Worm (Caenorhabditis elegans) whole organism, mixed stage, embryonic: Measurements from ENCODE around the gene sma-5.

Source experiments
- M03D4.4 ChIP-seq: sonication (generic microtip); optimal IDR thresholded peaks from 2 replicates; lab custom pipeline; 2017; ENCODE audit warnings: mild to moderate bottlenecking, missing genetic modification characterization, missing compliant biosample characterization
- bed-3 ChIP-seq: fragments of 200-800 bp; sonication (Bioruptor generic); optimal IDR thresholded peaks from 3 replicates; lab custom pipeline; 2018; ENCODE audit warnings: mild to moderate bottlenecking, missing genetic modification characterization, moderate library complexity, missing compliant biosample characterization
- blmp-1 ChIP-seq: fragments of 150-350 bp; optimal IDR thresholded peaks from 2 replicates; lab custom pipeline; 2014; ENCODE audit warnings: missing biosample characterization, missing genetic modification characterization
- ceh-39 ChIP-seq: fragments of 150-350 bp; optimal IDR thresholded peaks from 2 replicates; lab custom pipeline; 2014; ENCODE audit warnings: missing biosample characterization, missing genetic modification characterization
- ceh-43 ChIP-seq: fragments of 200-800 bp; sonication (Bioruptor generic); optimal IDR thresholded peaks from 2 replicates; lab custom pipeline; 2018; ENCODE audit warnings: mild to moderate bottlenecking, missing genetic modification characterization, moderate library complexity, missing compliant biosample characterization
- ceh-83 ChIP-seq: fragments of 200-800 bp; sonication (Bioruptor generic); optimal IDR thresholded peaks from 2 replicates; lab custom pipeline; 2018; ENCODE audit warnings: mild to moderate bottlenecking, missing genetic modification characterization, missing compliant biosample characterization
- ces-1 ChIP-seq: fragments of 150-350 bp; optimal IDR thresholded peaks from 2 replicates; lab custom pipeline; 2014; ENCODE audit warnings: missing biosample characterization, missing genetic modification reagents, missing genetic modification characterization
- cnd-1 ChIP-seq: fragments of 200-800 bp; sonication (Bioruptor generic); optimal IDR thresholded peaks from 2 replicates; lab custom pipeline; 2018; ENCODE audit warnings: mild to moderate bottlenecking, missing genetic modification characterization, missing compliant biosample characterization
- drap-1 ChIP-seq: fragments of 200-800 bp; sonication (Bioruptor generic); optimal IDR thresholded peaks from 3 replicates; lab custom pipeline; 2018; ENCODE audit warnings: mild to moderate bottlenecking, missing genetic modification characterization, missing compliant biosample characterization
- elt-1 ChIP-seq: sonication (generic microtip); optimal IDR thresholded peaks from 2 replicates; lab custom pipeline; 2017; ENCODE audit warnings: missing genetic modification characterization, mild to moderate bottlenecking, missing compliant biosample characterization, antibody characterized with exemption, moderate library complexity, borderline replicate concordance; ENCODE audit not compliant: insufficient read depth
- elt-3 ChIP-seq: fragments of 150-350 bp; optimal IDR thresholded peaks from 2 replicates; lab custom pipeline; 2014; ENCODE audit warnings: missing biosample characterization, missing genetic modification characterization
- flh-1 ChIP-seq: fragments of 200-800 bp; sonication (Bioruptor generic); optimal IDR thresholded peaks from 2 replicates; lab custom pipeline; 2018; ENCODE audit warnings: mild to moderate bottlenecking, missing genetic modification characterization, moderate library complexity, missing compliant biosample characterization
- ham-2 ChIP-seq: fragments of 200-800 bp; sonication (Bioruptor generic); optimal IDR thresholded peaks from 2 replicates; lab custom pipeline; 2018; ENCODE audit warnings: mild to moderate bottlenecking, missing genetic modification characterization, missing compliant biosample characterization
- hlh-1 ChIP-seq: fragments of 150-350 bp; optimal IDR thresholded peaks from 2 replicates; lab custom pipeline; 2014; ENCODE audit warnings: missing biosample characterization, missing genetic modification reagents, missing genetic modification characterization
- lin-13 ChIP-seq: fragments of 150-350 bp; optimal IDR thresholded peaks from 2 replicates; lab custom pipeline; 2014; ENCODE audit warnings: missing biosample characterization, missing genetic modification characterization
- lin-32 ChIP-seq: fragments of 200-800 bp; sonication (Bioruptor generic); optimal IDR thresholded peaks from 2 replicates; lab custom pipeline; 2018; ENCODE audit warnings: mild to moderate bottlenecking, missing genetic modification characterization, missing compliant biosample characterization
- lsy-2 ChIP-seq: fragments of 150-350 bp; optimal IDR thresholded peaks from 2 replicates; lab custom pipeline; 2014; ENCODE audit warnings: missing biosample characterization, missing genetic modification characterization
- mab-5 ChIP-seq: fragments of 150-350 bp; optimal IDR thresholded peaks from 2 replicates; lab custom pipeline; 2014; ENCODE audit warnings: missing biosample characterization, missing genetic modification characterization
- mep-1 ChIP-seq: fragments of 150-350 bp; optimal IDR thresholded peaks from 2 replicates; lab custom pipeline; 2017; ENCODE audit warnings: missing biosample characterization, missing genetic modification reagents, missing genetic modification characterization, inconsistent platforms
- mls-2 ChIP-seq: sonication (generic microtip); optimal IDR thresholded peaks from 2 replicates; lab custom pipeline; 2016; ENCODE audit warnings: mild to moderate bottlenecking, missing genetic modification characterization, moderate library complexity, missing compliant biosample characterization
- nhr-12 ChIP-seq: fragments of 150-350 bp; optimal IDR thresholded peaks from 2 replicates; lab custom pipeline; 2014; ENCODE audit warnings: missing biosample characterization, missing genetic modification characterization
- nhr-2 ChIP-seq: fragments of 150-350 bp; optimal IDR thresholded peaks from 2 replicates; lab custom pipeline; 2014; ENCODE audit warnings: missing biosample characterization, missing genetic modification characterization
- nhr-237 ChIP-seq: fragments of 150-350 bp; optimal IDR thresholded peaks from 2 replicates; lab custom pipeline; 2014; ENCODE audit warnings: missing biosample characterization, missing genetic modification characterization
- nhr-28 ChIP-seq: fragments of 150-350 bp; optimal IDR thresholded peaks from 2 replicates; lab custom pipeline; 2014; ENCODE audit warnings: missing biosample characterization, missing genetic modification characterization
- nhr-76 ChIP-seq: sonication (generic microtip); optimal IDR thresholded peaks from 2 replicates; lab custom pipeline; 2017; ENCODE audit warnings: missing biosample characterization, missing genetic modification characterization
- pha-4 ChIP-seq: fragments of 150-350 bp; optimal IDR thresholded peaks from 2 replicates; lab custom pipeline; 2018; ENCODE audit warnings: missing biosample characterization, missing genetic modification reagents, missing genetic modification characterization
- sem-2 ChIP-seq: fragments of 200-800 bp; sonication (Bioruptor generic); optimal IDR thresholded peaks from 2 replicates; lab custom pipeline; 2018; ENCODE audit warnings: mild to moderate bottlenecking, missing genetic modification characterization, missing compliant biosample characterization
- snpc-4 ChIP-seq: fragments of 150-350 bp; optimal IDR thresholded peaks from 2 replicates; lab custom pipeline; 2014; ENCODE audit warnings: missing biosample characterization, missing genetic modification characterization
- sptf-1 ChIP-seq: sonication (generic microtip); optimal IDR thresholded peaks from 2 replicates; lab custom pipeline; 2017; ENCODE audit warnings: mild to moderate bottlenecking, missing genetic modification characterization, moderate library complexity, missing compliant biosample characterization
- tbx-8 ChIP-seq: fragments of 200-800 bp; sonication (Bioruptor generic); optimal IDR thresholded peaks from 2 replicates; lab custom pipeline; 2018; ENCODE audit warnings: mild to moderate bottlenecking, missing genetic modification characterization, moderate library complexity, missing compliant biosample characterization
- unc-120 ChIP-seq: sonication (generic microtip); optimal IDR thresholded peaks from 2 replicates; lab custom pipeline; 2017; ENCODE audit warnings: missing genetic modification characterization, missing compliant biosample characterization; ENCODE audit not compliant: poor library complexity, severe bottlenecking
- unc-39 ChIP-seq: fragments of 150-350 bp; optimal IDR thresholded peaks from 2 replicates; lab custom pipeline; 2014; ENCODE audit warnings: missing biosample characterization, missing genetic modification characterization
- unc-62 ChIP-seq: fragments of 150-350 bp; optimal IDR thresholded peaks from 2 replicates; lab custom pipeline; 2014; ENCODE audit warnings: missing biosample characterization, missing genetic modification reagents, missing genetic modification characterization
- zip-8 ChIP-seq: fragments of 150-350 bp; optimal IDR thresholded peaks from 2 replicates; lab custom pipeline; 2014; ENCODE audit warnings: missing biosample characterization, missing genetic modification characterization
- ztf-11 ChIP-seq: fragments of 150-350 bp; optimal IDR thresholded peaks from 2 replicates; lab custom pipeline; 2014; ENCODE audit warnings: missing biosample characterization, missing genetic modification characterization

Gene sma-5

ce11 chrX:12006470-12006869 lies 1.1 kb upstream of the sma-5 start:
- TF ChIP-seq unc-120, result no peak
- TF ChIP-seq elt-1 (tag; lab: Kevin White, UChicago), result no peak
- TF ChIP-seq tbx-8 (GFP tag; lab: Kevin White, UChicago), result no peak
- no peak for TF ChIP-seq flh-1 (GFP tag; lab: Kevin White, UChicago)
- no peak for TF ChIP-seq elt-3 (tag; lab: Kevin White, UChicago)
- TF ChIP-seq ces-1 (GFP tag; lab: Kevin White, UChicago), result no peak
- no peak for TF ChIP-seq unc-39 (tag; lab: Kevin White, UChicago)
- TF ChIP-seq bed-3 (GFP tag; lab: Kevin White, UChicago), result no peak
- TF ChIP-seq ceh-43 (GFP tag; lab: Kevin White, UChicago), result no peak
- TF ChIP-seq unc-62 (GFP tag; lab: Kevin White, UChicago), result no peak
- no peak for TF ChIP-seq nhr-2
- no peak for TF ChIP-seq sem-2 (GFP tag; lab: Kevin White, UChicago)
- TF ChIP-seq nhr-28 (tag; lab: Kevin White, UChicago), result no peak
- TF ChIP-seq lsy-2, result no peak
- TF ChIP-seq, all 35 proteins: peak for 0

ce11 chrX:12004925-12005324 lies 424 bp downstream of the sma-5 start:
- TF ChIP-seq lin-32 (GFP tag; lab: Kevin White, UChicago) (no peak), lsy-2 (no peak), mep-1 (tag; lab: Kevin White, UChicago) (no peak), unc-120 (no peak), mls-2 (tag; lab: Kevin White, UChicago) (no peak), nhr-237 (tag; lab: Kevin White, UChicago) (no peak), sem-2 (GFP tag; lab: Kevin White, UChicago) (no peak), unc-62 (GFP tag; lab: Kevin White, UChicago) (no peak), lin-13 (tag; lab: Kevin White, UChicago) (no peak), nhr-28 (tag; lab: Kevin White, UChicago) (no peak), hlh-1 (tag; lab: Kevin White, UChicago) (no peak), elt-1 (tag; lab: Kevin White, UChicago) (no peak), M03D4.4 (tag; lab: Kevin White, UChicago) (no peak), ztf-11 (tag; lab: Kevin White, UChicago) (no peak), pha-4 (tag; lab: Kevin White, UChicago) (no peak), nhr-2 (no peak), ceh-39 (tag; lab: Kevin White, UChicago) (no peak), cnd-1 (tag; lab: Kevin White, UChicago) (no peak)

ce11 chrX:12003969-12004368 lies 1.4 kb downstream of the sma-5 start:
- TF ChIP-seq nhr-76 (tag; lab: Kevin White, UChicago) (no peak), snpc-4 (tag; lab: Kevin White, UChicago) (no peak), blmp-1 (no peak), zip-8 (tag; lab: Kevin White, UChicago) (no peak), bed-3 (GFP tag; lab: Kevin White, UChicago) (no peak), drap-1 (GFP tag; lab: Kevin White, UChicago) (no peak), ceh-83 (no peak), lin-13 (tag; lab: Kevin White, UChicago) (no peak), lin-32 (GFP tag; lab: Kevin White, UChicago) (no peak), ces-1 (GFP tag; lab: Kevin White, UChicago) (no peak), sem-2 (GFP tag; lab: Kevin White, UChicago) (no peak), nhr-12 (tag; lab: Kevin White, UChicago) (no peak), sptf-1 (tag; lab: Kevin White, UChicago) (no peak), mep-1 (tag; lab: Kevin White, UChicago) (no peak), pha-4 (tag; lab: Kevin White, UChicago) (no peak)

- no peak for TF ChIP-seq blmp-1
- no peak for TF ChIP-seq ceh-39 (tag; lab: Kevin White, UChicago)
- TF ChIP-seq ham-2 (GFP tag; lab: Kevin White, UChicago), result no peak
- TF ChIP-seq elt-3 (tag; lab: Kevin White, UChicago), result no peak
- TF ChIP-seq ceh-43 (GFP tag; lab: Kevin White, UChicago), result no peak
- no peak for TF ChIP-seq nhr-12 (tag; lab: Kevin White, UChicago)
- no peak for TF ChIP-seq tbx-8 (GFP tag; lab: Kevin White, UChicago)
- TF ChIP-seq ces-1 (GFP tag; lab: Kevin White, UChicago), result no peak
- TF ChIP-seq ceh-83, result no peak
- TF ChIP-seq drap-1 (GFP tag; lab: Kevin White, UChicago), result no peak
- TF ChIP-seq nhr-76 (tag; lab: Kevin White, UChicago), result no peak
- TF ChIP-seq unc-62 (GFP tag; lab: Kevin White, UChicago), result no peak
- TF ChIP-seq mep-1 (tag; lab: Kevin White, UChicago), result no peak
- no peak for TF ChIP-seq nhr-2
- no peak for TF ChIP-seq lin-32 (GFP tag; lab: Kevin White, UChicago)
- no peak for TF ChIP-seq hlh-1 (tag; lab: Kevin White, UChicago)
- TF ChIP-seq mab-5, result no peak
- no peak for TF ChIP-seq unc-39 (tag; lab: Kevin White, UChicago)
- no peak for TF ChIP-seq snpc-4 (tag; lab: Kevin White, UChicago)
- no peak for TF ChIP-seq nhr-28 (tag; lab: Kevin White, UChicago)
Observed at ce11 chrX:12001600-12001999, 3.7 kb downstream of the sma-5 start.
